Fruit fly (Drosophila melanogaster) ovary, adult (tissue): ENCODE data around the gene CG6333.

ENCODE experiments used
- CG17801 ChIP-seq: fragments of 200-800 bp; optimal IDR thresholded peaks from 2 replicates; lab custom pipeline; 2019; ENCODE audit warnings: missing biosample characterization, mild to moderate bottlenecking, missing genetic modification characterization, moderate library complexity; ENCODE audit not compliant: partially characterized antibody

The CG6333 gene

DNA sequence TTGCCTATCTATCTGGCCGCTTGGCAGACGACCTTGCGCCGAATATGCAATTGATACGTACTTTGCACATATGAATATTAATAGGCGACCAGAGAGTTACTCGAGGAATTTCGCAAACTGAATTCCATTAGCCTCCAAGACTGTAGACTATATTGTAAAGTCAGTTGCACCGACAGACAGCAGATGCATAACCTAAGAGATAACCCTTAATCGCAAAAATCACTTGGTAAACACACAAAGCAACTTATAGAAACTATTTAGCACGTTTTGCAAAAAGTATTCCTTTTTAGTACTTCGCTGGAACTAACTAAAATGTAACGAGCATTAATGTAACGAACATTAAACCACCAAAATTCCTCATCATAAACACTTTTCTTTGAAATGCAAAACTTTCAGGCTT, at the start of gene CG6333:
CG6333 (minus strand) TSS at position 101 of the 400 bp plus-strand sequence.
- TF ChIP-seq CG17801 (GFP tag; lab: Kevin White, UChicago) = no peak

- no peak for TF ChIP-seq CG17801 (GFP tag; lab: Kevin White, UChicago)
Measured at dm6 chr3L:17535768-17536167, 49.7 kb upstream of the CG6333 start.

DNA sequence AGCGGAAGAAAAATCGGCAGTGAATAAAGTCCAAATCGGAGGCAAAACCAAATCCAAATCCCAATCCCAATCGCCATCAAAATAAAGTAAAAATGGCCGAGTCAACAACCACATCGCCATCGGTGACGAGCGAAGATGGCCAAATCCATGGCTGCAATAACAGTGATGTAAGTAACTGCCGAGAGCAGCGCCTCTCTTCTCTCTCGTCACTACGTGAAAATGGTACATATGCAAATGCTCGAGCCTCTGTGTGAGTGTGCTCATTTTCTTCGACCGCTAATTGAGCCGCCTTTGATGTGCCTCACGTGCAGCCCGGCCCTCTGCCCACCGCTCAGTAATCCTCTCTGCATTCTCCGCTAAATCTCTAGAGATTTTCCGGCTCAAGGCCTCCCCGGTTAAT, 48.4 kb upstream of the CG6333 start:
- no peak for TF ChIP-seq CG17801 (GFP tag; lab: Kevin White, UChicago)

dm6 chr3L:17533745-17534144, 47.7 kb upstream of the CG6333 start:
- TF ChIP-seq CG17801 (GFP tag; lab: Kevin White, UChicago) = no peak

DNA sequence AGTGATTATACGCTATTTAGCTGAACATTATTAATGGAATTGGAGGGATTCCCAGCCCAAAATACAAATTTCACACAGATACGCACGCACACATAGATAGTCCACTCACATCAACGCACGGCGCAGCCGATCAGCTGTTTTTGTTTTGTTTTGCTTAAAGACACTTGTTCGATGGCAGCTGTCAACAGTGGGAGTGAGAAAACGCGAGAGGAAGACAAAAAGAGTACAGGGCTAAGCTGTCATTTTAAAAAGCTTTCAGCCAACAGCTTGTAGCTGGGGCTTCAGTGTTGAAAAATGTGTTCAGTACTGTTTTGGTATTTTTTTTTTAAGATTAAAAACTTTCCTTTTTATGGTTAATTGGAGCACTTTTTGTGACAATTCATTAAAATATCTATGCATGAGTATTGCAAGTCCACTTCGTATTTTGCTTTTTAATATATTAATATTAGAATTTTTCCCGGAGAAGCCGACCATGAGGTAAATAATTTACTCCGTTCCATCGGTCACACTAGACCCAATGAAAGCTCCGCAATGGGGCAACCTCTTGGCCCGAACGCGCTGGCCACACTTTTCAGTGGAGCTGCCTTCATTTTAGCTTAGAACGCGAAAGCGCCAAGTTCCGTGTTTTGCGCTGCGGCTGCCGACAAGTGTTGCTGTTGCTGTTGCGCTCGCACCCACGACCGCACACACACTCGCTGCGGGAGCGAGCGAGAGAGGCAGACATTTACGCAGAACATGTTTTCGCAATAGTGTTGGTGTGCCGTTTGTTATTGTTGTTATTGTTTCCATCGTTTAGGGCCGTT, 47.1 kb upstream of the CG6333 start:
- TF ChIP-seq CG17801 (GFP tag; lab: Kevin White, UChicago) = peak; percentile 72

DNA sequence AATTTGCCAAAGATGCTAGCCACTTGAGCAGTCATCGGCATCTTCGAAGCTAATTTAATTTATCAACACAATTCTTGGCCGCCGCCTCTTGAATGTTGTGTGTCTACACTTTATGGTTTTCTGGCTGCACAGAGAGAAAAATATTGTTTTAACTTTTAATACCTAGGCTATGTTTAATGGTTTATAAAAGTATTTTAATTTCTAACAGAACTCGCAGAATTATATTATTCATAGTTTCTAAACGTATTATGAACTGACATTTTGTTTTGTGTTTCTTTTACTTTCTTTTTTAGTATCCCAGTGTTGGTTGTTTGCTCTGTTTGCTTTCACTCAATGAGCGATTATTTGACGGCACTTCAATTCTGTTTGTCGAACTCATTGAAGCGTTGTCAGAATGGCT, 46.2 kb upstream of the CG6333 start:
- no peak for TF ChIP-seq CG17801 (GFP tag; lab: Kevin White, UChicago)

- peak; percentile 8 for TF ChIP-seq CG17801 (GFP tag; lab: Kevin White, UChicago)
Measured at dm6 chr3L:17531397-17531796, 45.4 kb upstream of the CG6333 start.

DNA sequence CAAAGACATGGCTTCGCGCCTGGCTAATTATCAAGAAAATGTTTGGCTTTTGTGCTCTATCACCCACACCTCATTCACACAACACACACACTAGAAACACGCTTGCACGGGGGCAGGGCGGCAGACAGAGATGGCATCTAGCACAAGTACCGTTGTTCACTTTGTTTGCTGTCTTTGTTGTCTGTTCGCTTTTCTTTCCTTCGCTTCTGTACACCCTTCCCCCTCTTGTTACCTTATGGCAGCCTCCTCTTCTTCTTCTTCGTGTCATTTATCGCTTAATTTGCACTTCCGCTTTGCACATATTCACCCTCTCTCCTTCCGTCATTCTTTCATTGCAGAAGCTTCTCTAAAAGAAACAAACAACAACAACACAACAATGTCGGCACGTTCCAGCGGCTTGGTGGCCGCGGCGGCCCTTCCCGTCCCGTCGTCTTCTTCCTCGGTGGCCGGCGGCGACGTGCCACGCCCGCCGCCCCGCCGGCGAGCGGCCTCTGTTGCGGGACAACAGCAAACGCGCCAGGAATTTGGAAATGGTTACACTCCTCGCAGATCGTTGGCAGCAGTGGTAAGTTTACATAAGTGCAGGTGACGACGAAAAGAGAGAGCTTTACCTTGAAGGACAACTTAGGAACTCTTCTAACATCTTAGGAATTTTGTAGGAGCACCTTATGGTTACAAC, 44.6 kb upstream of the CG6333 start:
- TF ChIP-seq CG17801 (GFP tag; lab: Kevin White, UChicago) = peak; percentile 25

dm6 chr3L:17529511-17530194, 43.6 kb upstream of the CG6333 start, which contains the start of the genes Edc3 and Nedd4:
Gene Edc3 (minus strand): TSS chr3L:17529861.
Gene Nedd4 (plus strand): TSS chr3L:17530081.
- no peak for TF ChIP-seq CG17801 (GFP tag; lab: Kevin White, UChicago)

DNA sequence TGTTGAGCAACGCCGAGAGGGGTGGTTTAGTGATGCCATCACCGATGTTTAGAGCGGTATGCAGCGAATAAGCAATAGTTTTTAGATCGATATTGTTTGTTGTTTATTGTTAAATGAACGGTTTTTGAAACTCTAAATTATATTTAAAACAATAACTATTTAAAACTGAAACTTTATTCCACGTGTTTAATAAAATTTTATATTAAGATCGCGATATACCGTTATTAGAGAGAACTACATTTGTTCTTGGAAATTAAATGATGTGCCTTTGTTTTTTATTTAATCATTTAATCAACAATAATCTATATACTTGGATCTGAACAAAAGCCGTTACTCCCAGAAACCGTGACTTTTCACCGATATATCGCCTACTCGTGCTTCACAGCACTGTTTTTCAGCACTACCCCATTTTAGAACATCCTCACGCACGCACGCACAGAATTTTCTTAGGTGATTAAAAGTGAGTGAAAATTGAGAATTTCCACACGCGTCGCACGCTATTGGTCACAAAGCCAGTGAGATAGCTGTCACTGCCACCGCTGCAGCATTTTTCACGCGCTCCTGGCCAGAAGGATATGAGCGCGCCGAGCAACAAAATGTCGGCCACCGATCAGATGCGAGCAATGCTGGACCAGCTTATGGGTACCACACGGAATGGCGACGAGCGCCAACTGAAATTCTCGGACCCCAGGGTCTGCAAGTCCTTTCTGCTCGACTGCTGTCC, 28.0 kb upstream of the CG6333 start, which contains the start of the genes U4-U6-60K and CG7564:
U4-U6-60K (minus strand) TSS at position 20 of the 724 bp plus-strand sequence.
CG7564 (plus strand) TSS at position 406 of the 724 bp plus-strand sequence.
- TF ChIP-seq CG17801 (GFP tag; lab: Kevin White, UChicago) = peak; percentile 2

dm6 chr3L:17513492-17513891, 27.5 kb upstream of the CG6333 start:
- TF ChIP-seq CG17801 (GFP tag; lab: Kevin White, UChicago) = no peak

- no peak for TF ChIP-seq CG17801 (GFP tag; lab: Kevin White, UChicago)
Measured at dm6 chr3L:17506830-17507229, 20.8 kb upstream of the CG6333 start.

DNA sequence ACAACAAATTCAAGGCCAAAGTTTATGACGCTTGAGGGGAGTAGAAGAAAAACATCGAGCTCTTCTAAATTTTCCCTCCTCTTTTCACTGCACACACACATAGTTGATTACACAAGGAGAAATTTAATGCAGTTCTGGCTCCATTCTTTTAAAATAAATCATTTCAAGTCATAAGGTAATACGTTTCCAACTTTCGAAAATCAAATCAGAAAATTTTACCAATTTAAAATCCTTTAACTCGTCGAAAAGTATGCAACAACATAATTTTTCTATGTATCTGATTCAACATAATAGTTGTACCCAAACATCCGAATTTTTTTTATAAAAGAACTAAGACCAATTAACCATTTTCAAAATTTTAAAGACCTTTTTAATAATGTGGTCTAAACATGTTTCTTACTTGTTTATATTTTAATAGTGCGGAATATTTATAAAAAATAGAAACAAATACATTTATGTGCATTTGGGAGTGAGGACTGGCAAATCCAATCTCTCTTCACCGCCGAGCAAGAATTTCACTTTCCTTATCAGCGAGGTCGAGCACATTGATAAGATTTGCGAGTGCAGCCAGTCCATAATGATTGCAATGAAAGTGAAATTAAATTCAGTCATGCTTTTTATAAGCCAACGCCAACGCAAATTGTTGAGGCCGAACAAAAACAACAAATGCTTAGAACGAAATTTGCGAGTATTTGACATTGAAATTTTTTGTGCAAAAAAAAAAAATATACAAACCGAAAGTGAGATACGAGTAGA, 20.2 kb upstream of the CG6333 start:
- no peak for TF ChIP-seq CG17801 (GFP tag; lab: Kevin White, UChicago)

DNA sequence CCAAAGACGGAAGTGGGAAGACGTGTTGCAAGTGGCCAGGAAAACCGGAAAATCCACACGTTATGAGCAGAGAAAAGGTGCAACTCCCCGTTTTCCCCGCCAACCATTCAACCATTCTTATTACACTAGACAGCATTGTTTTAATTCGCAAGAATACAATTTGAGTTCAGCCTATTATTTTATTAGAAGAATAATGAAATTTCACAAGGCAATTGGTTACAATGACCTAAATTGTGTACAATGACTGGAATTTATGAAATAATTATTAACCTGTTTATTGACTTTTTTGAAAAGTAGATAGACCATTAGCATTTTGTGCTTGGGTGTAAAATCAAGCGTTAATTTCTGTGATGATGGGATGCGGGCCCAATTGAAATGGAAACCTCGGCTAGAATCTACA, 18.5 kb upstream of the CG6333 start:
- TF ChIP-seq CG17801 (GFP tag; lab: Kevin White, UChicago) = no peak
